Worm (Caenorhabditis elegans) whole organism, L3 larva: ENCODE results near the gene B0302.2.

Source experiments
- R02D3.7 ChIP-seq: fragments of 150-350 bp; optimal IDR thresholded peaks from 2 replicates; lab custom pipeline; 2014; ENCODE audit warnings: missing biosample characterization, missing genetic modification characterization
- ZK546.5 ChIP-seq: sonication (generic microtip); optimal IDR thresholded peaks from 2 replicates; lab custom pipeline; 2017; ENCODE audit warnings: missing biosample characterization, missing genetic modification characterization
- aly-2 ChIP-seq: fragments of 150-350 bp; optimal IDR thresholded peaks from 2 replicates; lab custom pipeline; 2014; ENCODE audit warnings: missing biosample characterization, missing genetic modification characterization
- ama-1 ChIP-seq: fragments of 150-350 bp; optimal IDR thresholded peaks from 2 replicates; lab custom pipeline; 2018
- ceh-16 ChIP-seq: sonication (generic microtip); optimal IDR thresholded peaks from 2 replicates; lab custom pipeline; 2017; ENCODE audit warnings: missing biosample characterization, missing genetic modification characterization
- ceh-28 ChIP-seq: fragments of 150-350 bp; optimal IDR thresholded peaks from 2 replicates; lab custom pipeline; 2014; ENCODE audit warnings: missing biosample characterization, missing genetic modification reagents, missing genetic modification characterization
- ceh-9 ChIP-seq: sonication (generic microtip); optimal IDR thresholded peaks from 2 replicates; lab custom pipeline; 2018; ENCODE audit warnings: missing biosample characterization, missing genetic modification characterization
- daf-12 ChIP-seq: fragments of 150-350 bp; optimal IDR thresholded peaks from 2 replicates; lab custom pipeline; 2014; ENCODE audit warnings: missing biosample characterization, missing genetic modification reagents, missing genetic modification characterization
- egl-5 ChIP-seq: fragments of 150-350 bp; optimal IDR thresholded peaks from 2 replicates; lab custom pipeline; 2017; ENCODE audit warnings: missing biosample characterization, missing genetic modification reagents, missing genetic modification characterization, inconsistent platforms
- elt-2 ChIP-seq: sonication (generic microtip); optimal IDR thresholded peaks from 2 replicates; lab custom pipeline; 2016; ENCODE audit warnings: missing genetic modification reagents, mild to moderate bottlenecking, missing genetic modification characterization, missing compliant biosample characterization
- eor-1 ChIP-seq, 2 experiments: fragments of 150-350 bp; optimal IDR thresholded peaks; 2 replicates each; lab custom pipeline; 2014 to 2018; ENCODE audit warnings: missing biosample characterization in 2 of 2, missing genetic modification characterization in 2 of 2
- fkh-10 ChIP-seq: sonication (generic microtip); optimal IDR thresholded peaks from 2 replicates; lab custom pipeline; 2017; ENCODE audit warnings: missing biosample characterization, missing genetic modification reagents, missing genetic modification characterization
- fkh-2 ChIP-seq: fragments of 150-350 bp; optimal IDR thresholded peaks from 2 replicates; lab custom pipeline; 2014; ENCODE audit warnings: missing biosample characterization, missing genetic modification reagents, missing genetic modification characterization
- hmg-11 ChIP-seq: sonication (generic microtip); optimal IDR thresholded peaks from 2 replicates; lab custom pipeline; 2016; ENCODE audit warnings: missing genetic modification characterization, missing compliant biosample characterization
- lsy-12 ChIP-seq: sonication (generic microtip); optimal IDR thresholded peaks from 2 replicates; lab custom pipeline; 2016; ENCODE audit warnings: mild to moderate bottlenecking, missing genetic modification characterization, missing compliant biosample characterization
- mml-1 ChIP-seq: fragments of 150-350 bp; sonication (generic microtip); optimal IDR thresholded peaks from 3 replicates; lab custom pipeline; 2014; ENCODE audit warnings: missing biosample characterization, missing genetic modification characterization
- nhr-11 ChIP-seq: fragments of 150-350 bp; optimal IDR thresholded peaks from 2 replicates; lab custom pipeline; 2014; ENCODE audit warnings: missing biosample characterization, missing genetic modification characterization
- nhr-23 ChIP-seq: fragments of 150-350 bp; optimal IDR thresholded peaks from 2 replicates; lab custom pipeline; 2014; ENCODE audit warnings: missing biosample characterization, missing genetic modification reagents, missing genetic modification characterization
- nhr-67 ChIP-seq: fragments of 150-350 bp; optimal IDR thresholded peaks from 2 replicates; lab custom pipeline; 2014; ENCODE audit warnings: missing biosample characterization, missing genetic modification characterization
- nhr-76 ChIP-seq: fragments of 150-350 bp; sonication (generic microtip); optimal IDR thresholded peaks from 5 replicates; lab custom pipeline; 2014; ENCODE audit warnings: missing biosample characterization, missing genetic modification characterization
- pha-4 ChIP-seq: fragments of 150-350 bp; optimal IDR thresholded peaks from 2 replicates; lab custom pipeline; 2014; ENCODE audit warnings: missing biosample characterization, missing genetic modification reagents, missing genetic modification characterization
- pqm-1 ChIP-seq: fragments of 150-350 bp; optimal IDR thresholded peaks from 2 replicates; lab custom pipeline; 2017; ENCODE audit warnings: missing biosample characterization, missing genetic modification characterization, inconsistent platforms
- skn-1 ChIP-seq: fragments of 150-350 bp; optimal IDR thresholded peaks from 2 replicates; lab custom pipeline; 2014; ENCODE audit warnings: missing biosample characterization, missing genetic modification characterization
- snpc-4 ChIP-seq: fragments of 150-350 bp; optimal IDR thresholded peaks from 2 replicates; lab custom pipeline; 2014; ENCODE audit warnings: missing biosample characterization, missing genetic modification characterization
- unc-39 ChIP-seq: sonication (generic microtip); optimal IDR thresholded peaks from 4 replicates; lab custom pipeline; 2017; ENCODE audit warnings: missing biosample characterization, missing genetic modification characterization
- ztf-11 ChIP-seq: fragments of 150-350 bp; optimal IDR thresholded peaks from 2 replicates; lab custom pipeline; 2014; ENCODE audit warnings: missing biosample characterization, missing genetic modification characterization
- ztf-4 ChIP-seq: fragments of 150-350 bp; optimal IDR thresholded peaks from 2 replicates; lab custom pipeline; 2014; ENCODE audit warnings: missing biosample characterization, missing genetic modification characterization

The B0302.2 gene

ce11 chrX:17185696-17186430, 7.5 kb downstream of the B0302.2 start, which contains the start of gene sid-3:
TSS of gene sid-3 (plus strand) at chrX:17186380.
- TF ChIP-seq elt-2 (tag; lab: Kevin White, UChicago) = peak; percentile 70
- TF ChIP-seq nhr-23 (tag; lab: Kevin White, UChicago) = no peak

ce11 chrX:17195080-17195479, 16.7 kb downstream of the B0302.2 start, which contains the start of gene B0302.5:
TSS of gene B0302.5 (minus strand) at chrX:17195137.
- peak; percentile 32 for TF ChIP-seq pha-4
- peak; percentile 66 for TF ChIP-seq elt-2 (tag; lab: Kevin White, UChicago)
- TF ChIP-seq daf-12 (tag; lab: Kevin White, UChicago) = no peak
- TF ChIP-seq nhr-67 (tag; lab: Kevin White, UChicago) = no peak
- TF ChIP-seq skn-1 (tag; lab: Kevin White, UChicago) = peak; percentile 70
- no peak for TF ChIP-seq ceh-16 (tag; lab: Kevin White, UChicago)
- no peak for TF ChIP-seq ztf-11
- TF ChIP-seq hmg-11 (tag; lab: Kevin White, UChicago) = no peak
- peak; percentile 22 for TF ChIP-seq pqm-1 (tag; lab: Kevin White, UChicago)

ce11 chrX:17197824-17198223, 19.5 kb downstream of the B0302.2 start:
- TF ChIP-seq elt-2 (tag; lab: Kevin White, UChicago) (peak; percentile 77), pha-4 (peak; percentile 8), ama-1 (lab: Kevin White, UChicago) (no peak)

ce11 chrX:17203399-17203798, 25.1 kb downstream of the B0302.2 start:
- no peak for TF ChIP-seq pha-4
- no peak for TF ChIP-seq ztf-11
- no peak for TF ChIP-seq ZK546.5 (tag; lab: Kevin White, UChicago)

ce11 chrX:17205853-17206252, 27.5 kb downstream of the B0302.2 start:
- peak; percentile 58 for TF ChIP-seq elt-2 (tag; lab: Kevin White, UChicago)
- peak; percentile 58 for TF ChIP-seq pqm-1 (tag; lab: Kevin White, UChicago)
- TF ChIP-seq pha-4 = peak; percentile 43
- no peak for TF ChIP-seq ceh-9 (tag; lab: Kevin White, UChicago)
- no peak for TF ChIP-seq ceh-16 (tag; lab: Kevin White, UChicago)
- TF ChIP-seq lsy-12 (tag; lab: Kevin White, UChicago) = no peak
- TF ChIP-seq fkh-2 (tag; lab: Kevin White, UChicago) = no peak
- no peak for TF ChIP-seq aly-2 (tag; lab: Kevin White, UChicago)
- no peak for TF ChIP-seq nhr-11 (tag; lab: Kevin White, UChicago)

- TF ChIP-seq ceh-16 (tag; lab: Kevin White, UChicago) (no peak), mml-1 (tag; lab: Kevin White, UChicago) (no peak), ztf-11 (no peak), nhr-76 (tag; lab: Kevin White, UChicago) (no peak), ZK546.5 (tag; lab: Kevin White, UChicago) (no peak), egl-5 (no peak), eor-1 (tag; optimal IDR thresholded peaks at IDR 0.05; lab: Kevin White, UChicago) (no peak), ztf-4 (no peak), ceh-28 (tag; lab: Kevin White, UChicago) (no peak), nhr-11 (tag; lab: Kevin White, UChicago) (no peak), fkh-10 (GFP tag; lab: Kevin White, UChicago) (no peak), elt-2 (tag; lab: Kevin White, UChicago) (no peak), R02D3.7 (no peak), snpc-4 (tag; lab: Kevin White, UChicago) (no peak), nhr-67 (tag; lab: Kevin White, UChicago) (no peak), unc-39 (tag; lab: Kevin White, UChicago) (no peak)
These were observed 30.9 kb downstream of the B0302.2 start, which contains the start of gene T08G2.2 for ce11 chrX:17209265-17209664. TSS of gene T08G2.2 (minus strand) at chrX:17209365.

ce11 chrX:17211513-17211912, 33.2 kb downstream of the B0302.2 start:
- TF ChIP-seq nhr-23 (tag; lab: Kevin White, UChicago) (peak; percentile 77), pqm-1 (tag; lab: Kevin White, UChicago) (no peak)
- TF ChIP-seq, all 47 proteins: peak for 1
